Fruit fly (Drosophila melanogaster) S2 (cell line): ENCODE data around the gene Npc2b.

Experiments
- CG8478 ChIP-seq: fragments of >200 bp; optimal IDR thresholded peaks from 2 replicates; lab custom pipeline; 2018
- CTCF ChIP-seq, 2 experiments: fragments of >200 bp; optimal IDR thresholded peaks; 2 replicates each; lab custom pipeline; 2018

The Npc2b gene

dm6 chr3R:14058531-14059431 lies 30.5 kb upstream of the Npc2b start:
- TF ChIP-seq CG8478 (no peak), CTCF (optimal IDR thresholded peaks at IDR 0.05; lab: Kevin White, UChicago) (no peak)

dm6 chr3R:14059703-14060300 lies 29.5 kb upstream of the Npc2b start:
- TF ChIP-seq CTCF (optimal IDR thresholded peaks at IDR 0.05; lab: Kevin White, UChicago) (no peak), CG8478 (no peak)

dm6 chr3R:14060399-14060798 lies 28.9 kb upstream of the Npc2b start:
- no peak for TF ChIP-seq CG8478
- TF ChIP-seq CTCF (optimal IDR thresholded peaks at IDR 0.05; lab: Kevin White, UChicago) = no peak

DNA sequence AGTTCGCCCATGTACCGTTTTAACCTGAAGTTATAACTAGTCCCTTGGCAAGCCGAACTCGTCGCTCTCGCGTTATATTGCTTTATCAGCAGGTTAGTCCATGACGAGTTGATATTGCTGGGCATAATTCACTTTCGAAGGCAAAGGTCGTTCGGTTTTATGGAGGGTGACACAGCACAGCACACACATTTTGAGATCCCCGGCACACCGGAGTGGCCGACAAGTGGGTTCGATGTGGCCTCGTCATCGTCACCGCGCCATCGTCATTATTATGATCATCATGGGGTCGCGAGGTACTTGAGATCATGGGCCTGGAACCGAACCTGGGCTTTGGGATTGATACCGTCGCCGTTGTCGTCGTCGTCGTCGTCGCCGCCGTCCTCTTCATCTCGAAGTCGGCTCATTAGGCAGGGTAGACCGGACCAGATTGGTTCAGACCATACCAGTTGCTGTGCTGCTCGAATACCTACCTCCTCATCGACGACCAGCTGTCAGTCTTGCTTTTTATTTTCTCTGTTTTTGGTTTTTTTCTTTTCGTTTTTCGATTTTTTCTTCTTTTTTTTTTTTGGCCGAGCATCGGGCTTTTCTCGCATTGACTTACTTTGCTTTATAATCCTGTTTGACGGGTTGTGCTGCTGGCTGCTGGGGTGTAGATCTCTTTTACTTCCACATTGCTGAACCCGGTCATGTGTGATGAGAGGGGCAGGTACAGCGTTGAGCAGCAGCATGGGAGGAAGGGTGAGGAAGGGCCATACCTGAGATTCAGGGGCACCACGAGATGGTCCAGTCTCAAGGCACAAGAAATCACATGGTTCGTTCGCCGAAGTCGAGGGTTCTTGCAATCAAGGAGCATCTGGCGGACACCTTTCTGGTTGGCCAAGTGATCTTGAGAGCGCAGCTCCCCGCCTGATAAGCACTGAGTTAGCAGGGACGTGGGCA lies 28.0 kb upstream of the Npc2b start:
- TF ChIP-seq CTCF (optimal IDR thresholded peaks at IDR 0.05; lab: Kevin White, UChicago) (no peak), CG8478 (no peak)

DNA sequence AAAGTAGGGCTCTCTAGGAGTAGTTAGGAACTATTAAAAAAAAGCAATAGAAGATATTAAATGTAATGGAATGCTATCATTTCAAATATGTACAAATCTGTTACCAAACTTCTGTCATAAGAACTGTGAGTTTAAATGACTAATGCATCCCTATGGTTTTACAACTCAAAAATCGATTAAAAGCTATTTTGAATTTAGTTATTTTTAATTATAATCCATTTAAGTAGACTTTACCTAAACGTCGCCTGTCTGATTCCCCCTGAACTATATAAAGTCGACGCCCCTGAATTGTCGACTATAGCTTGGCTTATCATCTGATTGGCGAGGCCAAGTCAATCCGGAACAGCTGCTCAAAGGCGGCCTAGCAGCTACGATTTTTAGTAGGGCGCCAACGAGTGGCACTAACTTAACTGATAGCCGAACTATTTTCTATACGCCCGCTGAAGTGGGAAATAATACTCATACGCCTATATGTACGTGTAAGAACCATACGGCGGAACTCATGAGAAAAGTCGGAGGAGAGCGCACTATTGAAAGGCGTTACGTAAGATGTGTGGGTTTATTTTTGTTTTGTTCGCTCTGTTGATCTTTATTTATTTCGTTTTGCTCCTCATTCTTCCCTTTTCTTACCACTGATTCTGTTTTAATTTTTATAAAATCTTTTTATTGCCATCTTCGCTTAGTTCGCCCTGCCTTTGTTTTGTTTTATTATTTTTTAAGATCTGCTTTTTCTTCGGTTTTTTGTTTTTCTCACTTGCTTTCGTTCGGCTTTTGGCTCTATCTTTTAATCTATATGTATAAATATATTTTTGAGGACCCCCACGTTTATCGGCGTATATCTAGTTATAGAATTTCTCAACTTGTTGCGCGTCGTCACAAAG lies 27.1 kb upstream of the Npc2b start:
- no peak for TF ChIP-seq CTCF (optimal IDR thresholded peaks at IDR 0.05; lab: Kevin White, UChicago)
- TF ChIP-seq CG8478 = no peak

dm6 chr3R:14062869-14063543 lies 26.3 kb upstream of the Npc2b start:
- TF ChIP-seq CG8478 (no peak), CTCF (optimal IDR thresholded peaks at IDR 0.05; lab: Kevin White, UChicago) (no peak)

- TF ChIP-seq CG8478 (no peak), CTCF (optimal IDR thresholded peaks at IDR 0.05; lab: Kevin White, UChicago) (no peak)
Observed at dm6 chr3R:14064158-14064969, 25.0 kb upstream of the Npc2b start.

dm6 chr3R:14065241-14065640 lies 24.1 kb upstream of the Npc2b start:
- TF ChIP-seq CG8478 = no peak
- no peak for TF ChIP-seq CTCF (optimal IDR thresholded peaks at IDR 0.05; lab: Kevin White, UChicago)

dm6 chr3R:14067904-14068636 lies 21.2 kb upstream of the Npc2b start:
- TF ChIP-seq CG8478 = no peak
- TF ChIP-seq CTCF (optimal IDR thresholded peaks at IDR 0.05; lab: Kevin White, UChicago) = no peak

- TF ChIP-seq CTCF (optimal IDR thresholded peaks at IDR 0.05; lab: Kevin White, UChicago) (no peak), CG8478 (no peak)
Observed at dm6 chr3R:14070096-14070495, 19.2 kb upstream of the Npc2b start.

DNA sequence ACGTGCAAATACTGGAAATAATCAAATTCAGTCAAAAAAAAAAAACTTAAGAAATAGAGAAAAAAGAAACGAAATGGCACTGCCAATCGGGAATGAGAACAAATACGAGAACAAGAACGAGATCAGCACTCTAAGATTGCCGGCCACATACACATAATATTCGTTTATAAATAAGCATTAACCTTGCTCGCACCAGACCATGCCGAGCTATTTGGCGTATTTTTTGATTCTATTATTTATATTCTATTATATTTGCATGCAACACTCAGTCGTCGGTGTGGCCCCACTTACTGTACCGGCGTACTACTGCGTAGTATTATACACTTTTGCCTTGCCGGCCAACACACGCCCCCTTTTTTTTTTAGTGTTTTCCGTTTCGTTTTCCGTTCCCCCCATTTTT lies 18.7 kb upstream of the Npc2b start:
- TF ChIP-seq CG8478 = no peak
- no peak for TF ChIP-seq CTCF (optimal IDR thresholded peaks at IDR 0.05; lab: Kevin White, UChicago)

DNA sequence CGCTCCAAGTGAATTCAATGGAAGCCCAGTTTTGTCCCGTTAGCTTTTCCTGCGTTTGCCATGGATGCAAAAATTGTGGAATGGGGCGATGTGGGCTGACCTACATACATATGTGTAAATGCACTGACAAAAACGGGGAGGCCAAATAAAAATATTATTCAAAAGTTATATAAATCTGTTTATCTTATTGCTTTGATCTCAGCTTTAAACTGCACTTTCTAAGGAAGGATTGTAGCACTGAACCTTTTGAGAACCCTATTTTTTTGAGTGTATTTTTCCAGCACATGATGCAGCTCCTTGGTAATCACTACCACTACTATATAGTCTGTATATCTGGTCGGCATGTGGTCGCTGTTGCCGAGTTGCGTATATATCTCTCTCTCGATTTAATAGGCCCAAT lies 12.3 kb upstream of the Npc2b start:
- TF ChIP-seq CG8478 (no peak), CTCF (optimal IDR thresholded peaks at IDR 0.05; lab: Kevin White, UChicago) (no peak)

DNA sequence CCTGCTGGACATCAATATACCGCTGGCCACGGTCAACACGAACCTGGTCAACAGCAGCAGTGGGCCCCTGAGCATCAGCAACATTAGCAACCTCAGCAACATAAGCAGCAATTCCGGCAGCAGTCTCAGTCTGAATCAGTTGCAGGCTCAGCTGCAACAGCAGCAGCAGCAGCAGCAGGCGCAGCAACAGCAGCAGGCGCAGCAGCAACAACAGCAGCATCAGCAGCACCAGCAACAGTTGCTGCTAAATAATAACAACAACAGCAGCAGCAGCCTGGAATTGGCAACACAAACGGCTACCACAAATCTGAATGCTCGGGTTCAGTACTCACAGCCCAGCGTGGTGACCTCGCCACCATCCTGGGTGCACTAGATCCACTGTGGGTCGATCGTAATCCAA lies 7.8 kb upstream of the Npc2b start:
- no peak for TF ChIP-seq CTCF (optimal IDR thresholded peaks at IDR 0.05; lab: Kevin White, UChicago)
- TF ChIP-seq CG8478 = no peak
